Worm (Caenorhabditis elegans): Measurements from ENCODE around the gene F52H2.15.
A peak's percentile ranks its signal among the peaks of the same experiment; 100 is the strongest.

Gene F52H2.15

ce11 chrX:2614158-2614557, 49.0 kb downstream of the F52H2.15 start:
- peak; percentile 78 for TF ChIP-seq unc-55 (GFP tag; optimal IDR thresholded peaks at IDR 0.05)
- TF ChIP-seq ceh-14 (tag; optimal IDR thresholded peaks at IDR 0.05), result no peak

ce11 chrX:2615626-2616025, 50.5 kb downstream of the F52H2.15 start, which contains the start of gene T03G6.3:
Gene T03G6.3, minus strand, starts transcription at chrX:2615726.
- no peak for TF ChIP-seq lin-11 (tag; optimal IDR thresholded peaks at IDR 0.05)
